Worm (Caenorhabditis elegans) whole organism, L4 larva: ENCODE measurements around the gene R05F9.9.

Experiments used
- F10B5.3 ChIP-seq: sonication (generic microtip); optimal IDR thresholded peaks from 2 replicates; lab custom pipeline; 2016; ENCODE audit warnings: mild to moderate bottlenecking, missing genetic modification characterization, missing compliant biosample characterization
- F49E8.2 ChIP-seq: sonication (generic microtip); optimal IDR thresholded peaks from 2 replicates; lab custom pipeline; 2016; ENCODE audit warnings: missing compliant biosample characterization, mild to moderate bottlenecking, missing genetic modification characterization, borderline replicate concordance
- T20F7.1 ChIP-seq: fragments of 200-800 bp; sonication (Bioruptor generic); optimal IDR thresholded peaks from 2 replicates; lab custom pipeline; 2018; ENCODE audit warnings: mild to moderate bottlenecking, missing genetic modification characterization, missing compliant biosample characterization
- T26A8.4 ChIP-seq: fragments of 200-800 bp; sonication (Bioruptor generic); IDR thresholded peaks from 2 replicates; pipeline ENCODE4 v1.3.6; 2022; ENCODE audit warnings: missing genetic modification characterization, missing compliant biosample characterization
- Y48G9A.11 ChIP-seq: fragments of 200-800 bp; sonication (Bioruptor generic); IDR thresholded peaks from 2 replicates; pipeline ENCODE4 v1.3.6; 2022; ENCODE audit warnings: missing genetic modification reagents, missing genetic modification characterization, missing compliant biosample characterization
- ZK337.2 ChIP-seq: fragments of 200-800 bp; sonication (Bioruptor generic); IDR thresholded peaks from 2 replicates; pipeline ENCODE4 v1.3.6; 2022; ENCODE audit warnings: missing genetic modification reagents, missing genetic modification characterization, missing compliant biosample characterization
- aly-2 ChIP-seq: sonication (generic microtip); optimal IDR thresholded peaks from 2 replicates; lab custom pipeline; 2018; ENCODE audit warnings: missing biosample characterization, missing genetic modification characterization
- arid-1 ChIP-seq: fragments of 200-800 bp; sonication (Bioruptor generic); conservative IDR thresholded peaks from 2 replicates; pipeline ENCODE4 v1.3.6; 2022; ENCODE audit warnings: missing genetic modification reagents, missing genetic modification characterization, missing compliant biosample characterization
- attf-4 ChIP-seq: sonication (generic microtip); optimal IDR thresholded peaks from 3 replicates; lab custom pipeline; 2017; ENCODE audit warnings: missing biosample characterization, missing genetic modification characterization
- ceh-20 ChIP-seq: fragments of 200-800 bp; sonication (Bioruptor generic); IDR thresholded peaks from 2 replicates; pipeline ENCODE4 v1.3.6; 2022; ENCODE audit warnings: missing genetic modification reagents, missing genetic modification characterization, missing compliant biosample characterization
- ceh-32 ChIP-seq: sonication (generic microtip); optimal IDR thresholded peaks from 2 replicates; lab custom pipeline; 2016; ENCODE audit warnings: mild to moderate bottlenecking, missing genetic modification characterization, missing compliant biosample characterization; ENCODE audit not compliant: poor library complexity
- ceh-44 ChIP-seq: fragments of 200-800 bp; sonication (Bioruptor generic); IDR thresholded peaks from 2 replicates; pipeline ENCODE4 v1.3.6; 2022; ENCODE audit warnings: missing genetic modification reagents, missing genetic modification characterization, missing compliant biosample characterization
- ceh-62 ChIP-seq: sonication (generic microtip); optimal IDR thresholded peaks from 2 replicates; lab custom pipeline; 2017; ENCODE audit warnings: missing biosample characterization, missing genetic modification characterization
- ceh-82 ChIP-seq: sonication (generic microtip); optimal IDR thresholded peaks from 2 replicates; lab custom pipeline; 2017; ENCODE audit warnings: missing biosample characterization, missing genetic modification characterization
- cey-2 ChIP-seq: sonication (generic microtip); optimal IDR thresholded peaks from 3 replicates; lab custom pipeline; 2017; ENCODE audit warnings: missing genetic modification characterization, mild to moderate bottlenecking, missing compliant biosample characterization, antibody characterized with exemption, borderline replicate concordance; ENCODE audit not compliant: insufficient read depth
- ctbp-1 ChIP-seq: fragments of 200-800 bp; sonication (Bioruptor generic); IDR thresholded peaks from 2 replicates; pipeline ENCODE4 v1.3.6; 2022; ENCODE audit warnings: missing genetic modification reagents, missing genetic modification characterization, missing compliant biosample characterization
- daf-16 ChIP-seq, 3 experiments: sonication (generic microtip); optimal IDR thresholded peaks; 2 replicates each; lab custom pipeline; 2016 to 2017; ENCODE audit warnings: missing genetic modification characterization in 3 of 3, missing genetic modification reagents in 3 of 3, mild to moderate bottlenecking in 2 of 3, missing compliant biosample characterization in 2 of 3, missing biosample characterization in 1 of 3, moderate library complexity in 1 of 3
- daf-8 ChIP-seq: fragments of 200-800 bp; sonication (Bioruptor generic); IDR thresholded peaks from 2 replicates; pipeline ENCODE4 v1.3.6; 2022; ENCODE audit warnings: missing genetic modification characterization, missing compliant biosample characterization
- dmd-6 ChIP-seq: fragments of 200-800 bp; sonication (Bioruptor generic); IDR thresholded peaks from 2 replicates; pipeline ENCODE4 v1.3.6; 2022; ENCODE audit warnings: missing genetic modification reagents, missing genetic modification characterization, missing compliant biosample characterization
- dmd-8 ChIP-seq: fragments of 200-800 bp; sonication (Bioruptor generic); IDR thresholded peaks from 2 replicates; pipeline ENCODE4 v1.3.6; 2022; ENCODE audit warnings: missing genetic modification characterization, missing compliant biosample characterization
- dmd-9 ChIP-seq: fragments of 200-800 bp; sonication (Bioruptor generic); IDR thresholded peaks from 2 replicates; pipeline ENCODE4 v1.3.6; 2022; ENCODE audit warnings: missing genetic modification reagents, missing genetic modification characterization, missing compliant biosample characterization
- dpl-1 ChIP-seq: fragments of 150-350 bp; optimal IDR thresholded peaks from 2 replicates; lab custom pipeline; 2014; ENCODE audit warnings: missing biosample characterization, missing genetic modification reagents, missing genetic modification characterization
- duxl-1 ChIP-seq: sonication (generic microtip); optimal IDR thresholded peaks from 2 replicates; lab custom pipeline; 2016; ENCODE audit warnings: mild to moderate bottlenecking, missing genetic modification characterization, moderate library complexity, missing compliant biosample characterization; ENCODE audit not compliant: poor library complexity
- hlh-11 ChIP-seq: fragments of 200-800 bp; sonication (Bioruptor generic); optimal IDR thresholded peaks from 2 replicates; lab custom pipeline; 2018; ENCODE audit warnings: mild to moderate bottlenecking, missing genetic modification characterization, missing compliant biosample characterization
- lin-1 ChIP-seq: fragments of 200-800 bp; sonication (Bioruptor generic); IDR thresholded peaks from 2 replicates; pipeline ENCODE4 v1.3.6; 2022; ENCODE audit warnings: missing genetic modification reagents, missing genetic modification characterization, missing compliant biosample characterization
- lin-13 ChIP-seq: fragments of 150-350 bp; optimal IDR thresholded peaks from 2 replicates; lab custom pipeline; 2014; ENCODE audit warnings: missing biosample characterization, missing genetic modification reagents, missing genetic modification characterization
- lin-15B ChIP-seq: fragments of 150-350 bp; sonication (generic microtip); optimal IDR thresholded peaks from 3 replicates; lab custom pipeline; 2014; ENCODE audit warnings: missing biosample characterization, missing genetic modification characterization
- lin-29 ChIP-seq: fragments of 200-800 bp; sonication (Bioruptor generic); IDR thresholded peaks from 2 replicates; pipeline ENCODE4 v1.3.6; 2022; ENCODE audit warnings: missing genetic modification reagents, missing genetic modification characterization, missing compliant biosample characterization
- lir-3 ChIP-seq: sonication (generic microtip); optimal IDR thresholded peaks from 2 replicates; lab custom pipeline; 2016; ENCODE audit warnings: mild to moderate bottlenecking, missing genetic modification characterization, missing compliant biosample characterization
- madf-9 ChIP-seq: fragments of 200-800 bp; sonication (Bioruptor generic); conservative IDR thresholded peaks from 2 replicates; pipeline ENCODE4 v1.3.6; 2022; ENCODE audit warnings: missing genetic modification reagents, missing genetic modification characterization, missing compliant biosample characterization
- mdl-1 ChIP-seq, 2 experiments: fragments of 150-350 bp in 1 of 2; sonication (generic microtip) in 1 of 2; optimal IDR thresholded peaks; 2 replicates each; lab custom pipeline; 2014 to 2017; ENCODE audit warnings: missing biosample characterization in 2 of 2, missing genetic modification characterization in 2 of 2
- mdt-29 ChIP-seq: fragments of 200-800 bp; sonication (Bioruptor generic); IDR thresholded peaks from 2 replicates; pipeline ENCODE4 v1.3.6; 2022; ENCODE audit warnings: missing genetic modification reagents, missing genetic modification characterization, missing compliant biosample characterization
- mxl-2 ChIP-seq: fragments of 200-800 bp; sonication (Bioruptor generic); conservative IDR thresholded peaks from 2 replicates; pipeline ENCODE4 v1.3.6; 2022; ENCODE audit warnings: missing genetic modification reagents, missing genetic modification characterization, missing compliant biosample characterization
- nhr-102 ChIP-seq: sonication (generic microtip); optimal IDR thresholded peaks from 2 replicates; lab custom pipeline; 2016; ENCODE audit warnings: mild to moderate bottlenecking, missing genetic modification characterization, moderate library complexity, missing compliant biosample characterization
- nhr-11 ChIP-seq: fragments of 150-350 bp; optimal IDR thresholded peaks from 2 replicates; lab custom pipeline; 2014; ENCODE audit warnings: missing biosample characterization, missing genetic modification characterization
- nhr-25 ChIP-seq: sonication (generic microtip); optimal IDR thresholded peaks from 2 replicates; lab custom pipeline; 2017; ENCODE audit warnings: missing genetic modification characterization, mild to moderate bottlenecking, missing compliant biosample characterization, antibody characterized with exemption, moderate library complexity, borderline replicate concordance; ENCODE audit not compliant: insufficient read depth
- nhr-42 ChIP-seq: fragments of 200-800 bp; sonication (Bioruptor generic); IDR thresholded peaks from 2 replicates; pipeline ENCODE4 v1.3.6; 2022; ENCODE audit warnings: missing genetic modification characterization, missing compliant biosample characterization
- nhr-6 ChIP-seq: fragments of 150-350 bp; optimal IDR thresholded peaks from 2 replicates; lab custom pipeline; 2014; ENCODE audit warnings: missing biosample characterization, missing genetic modification characterization
- nhr-77 ChIP-seq: fragments of 150-350 bp; optimal IDR thresholded peaks from 2 replicates; lab custom pipeline; 2014; ENCODE audit warnings: missing biosample characterization, missing genetic modification characterization
- rbr-2 ChIP-seq: sonication (generic microtip); optimal IDR thresholded peaks from 2 replicates; lab custom pipeline; 2016; ENCODE audit warnings: missing genotype, missing genetic modification characterization, missing compliant biosample characterization
- saeg-2 ChIP-seq: fragments of 200-800 bp; sonication (Bioruptor generic); IDR thresholded peaks from 2 replicates; pipeline ENCODE4 v1.3.6; 2022; ENCODE audit warnings: missing genetic modification reagents, missing genetic modification characterization, missing compliant biosample characterization
- sdz-12 ChIP-seq: fragments of 200-800 bp; sonication (Bioruptor generic); optimal IDR thresholded peaks from 2 replicates; lab custom pipeline; 2018; ENCODE audit warnings: mild to moderate bottlenecking, missing genetic modification characterization, missing compliant biosample characterization
- snpc-1.2 ChIP-seq: fragments of 200-800 bp; sonication (Bioruptor generic); IDR thresholded peaks from 2 replicates; pipeline ENCODE4 v1.3.6; 2022; ENCODE audit warnings: missing genetic modification reagents, missing genetic modification characterization, missing compliant biosample characterization
- spr-1 ChIP-seq: sonication (generic microtip); optimal IDR thresholded peaks from 2 replicates; lab custom pipeline; 2016; ENCODE audit warnings: mild to moderate bottlenecking, missing genetic modification characterization, missing compliant biosample characterization
- tra-1 ChIP-seq: fragments of 200-800 bp; sonication (Bioruptor generic); IDR thresholded peaks from 2 replicates; pipeline ENCODE4 v1.3.6; 2022; ENCODE audit warnings: missing genetic modification reagents, missing genetic modification characterization, missing compliant biosample characterization
- unc-130 ChIP-seq: sonication (generic microtip); optimal IDR thresholded peaks from 2 replicates; lab custom pipeline; 2016; ENCODE audit warnings: missing genetic modification reagents, missing genetic modification characterization, missing compliant biosample characterization
- unc-39 ChIP-seq: sonication (generic microtip); optimal IDR thresholded peaks from 2 replicates; lab custom pipeline; 2017; ENCODE audit warnings: missing biosample characterization, missing genetic modification characterization
- vab-7 ChIP-seq: fragments of 200-800 bp; sonication (Bioruptor generic); IDR thresholded peaks from 2 replicates; pipeline ENCODE4 v1.3.6; 2022; ENCODE audit warnings: missing genetic modification reagents, missing genetic modification characterization, missing compliant biosample characterization
- zfp-2 ChIP-seq: sonication (generic microtip); optimal IDR thresholded peaks from 2 replicates; lab custom pipeline; 2016; ENCODE audit warnings: mild to moderate bottlenecking, missing genetic modification characterization, missing compliant biosample characterization

The R05F9.9 gene

DNA sequence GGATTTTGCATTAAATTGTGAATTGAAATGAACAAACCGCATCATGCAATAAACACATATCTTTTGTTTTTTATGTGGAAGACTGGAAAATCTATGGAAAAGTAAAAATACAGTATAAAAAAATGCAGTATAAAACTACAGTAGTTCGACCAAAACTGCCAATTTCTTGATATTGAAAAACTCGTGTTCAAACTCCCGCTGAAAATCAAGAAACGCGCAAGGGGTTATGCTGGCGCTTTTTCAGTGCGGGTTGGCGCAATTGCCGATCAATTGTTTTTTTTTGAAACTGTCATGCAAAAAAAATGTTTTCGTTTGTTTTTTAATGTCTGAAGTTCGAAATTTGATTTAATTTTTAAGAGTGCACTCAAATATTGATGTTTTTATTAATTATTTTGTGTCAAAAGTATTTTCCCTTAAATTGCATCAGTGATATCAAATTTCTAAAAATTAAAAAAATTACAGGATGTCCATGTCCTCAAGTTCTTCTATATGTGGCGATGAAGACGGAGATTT, 50.2 kb downstream of the R05F9.9 start, which contains the start of gene dnj-9:
Gene dnj-9, plus strand, starts transcription at position 463 of the 513 bp plus-strand sequence.
- peak; percentile 88 for TF ChIP-seq nhr-25 (tag; lab: Kevin White, UChicago)
- peak; percentile 56; the same call in 1 of the 2 replicates for TF ChIP-seq ZK337.2 (GFP tag; lab: Robert Waterston, UW)
- peak; percentile 72 for TF ChIP-seq Y48G9A.11 (GFP tag; lab: Robert Waterston, UW)
- TF ChIP-seq mdt-29 (GFP tag; lab: Robert Waterston, UW), result peak; percentile 79; the same call in 1 of the 2 replicates
- peak; percentile 93 for TF ChIP-seq nhr-6 (tag; lab: Kevin White, UChicago)
- TF ChIP-seq unc-39 (tag; lab: Kevin White, UChicago), result no peak
- TF ChIP-seq F10B5.3 (tag; lab: Kevin White, UChicago), result peak; percentile 93
- TF ChIP-seq ceh-20 (GFP tag; lab: Robert Waterston, UW), result peak; percentile 90
- TF ChIP-seq duxl-1, result peak; percentile 92
- no peak for TF ChIP-seq sdz-12 (GFP tag; lab: Kevin White, UChicago)
- no peak for TF ChIP-seq aly-2 (tag; lab: Kevin White, UChicago)
- TF ChIP-seq nhr-77 (tag; lab: Kevin White, UChicago), result peak; percentile 93
- no peak for TF ChIP-seq cey-2 (tag; lab: Kevin White, UChicago)
- TF ChIP-seq tra-1, result peak; percentile 86; the same call in 1 of the 2 replicates
- TF ChIP-seq F49E8.2 (tag; lab: Kevin White, UChicago), result peak; percentile 89
- peak; percentile 87 for TF ChIP-seq lin-29 (GFP tag; lab: Robert Waterston, UW)
- no peak for TF ChIP-seq ceh-62 (tag; lab: Kevin White, UChicago)
- 0 out of 2 replicates have a peak, but pooled peaks have one; percentile 20 for TF ChIP-seq ceh-44 (GFP tag; lab: Robert Waterston, UW)
- TF ChIP-seq nhr-102, result peak; percentile 97
- peak; percentile 73; the same call in 1 of the 2 replicates for TF ChIP-seq snpc-1.2
- TF ChIP-seq arid-1 (GFP tag; lab: Robert Waterston, UW), result peak; percentile 83
- TF ChIP-seq nhr-11 (tag; lab: Kevin White, UChicago), result peak; percentile 84
- peak; percentile 65 for TF ChIP-seq zfp-2 (tag; lab: Kevin White, UChicago)
- TF ChIP-seq vab-7 (GFP tag; lab: Robert Waterston, UW), result no peak
- no peak for TF ChIP-seq ceh-82 (tag; lab: Kevin White, UChicago)
- peak; percentile 50 for TF ChIP-seq lin-15B (tag; lab: Kevin White, UChicago)
- peak; percentile 81 for TF ChIP-seq lin-13 (GFP tag; lab: Kevin White, UChicago)
- peak; percentile 63 for TF ChIP-seq madf-9 (GFP tag; lab: Robert Waterston, UW)
- peak; percentile 94 for TF ChIP-seq spr-1 (tag; lab: Kevin White, UChicago)
- TF ChIP-seq T20F7.1 (GFP tag; lab: Kevin White, UChicago), result peak; percentile 88
- TF ChIP-seq saeg-2 (GFP tag; lab: Robert Waterston, UW), result peak; percentile 91
- TF ChIP-seq T26A8.4 (GFP tag; lab: Robert Waterston, UW), result peak; percentile 95
- peak; percentile 94 for TF ChIP-seq rbr-2
- TF ChIP-seq attf-4 (tag; lab: Kevin White, UChicago), result no peak
- peak; percentile 88 for TF ChIP-seq ctbp-1
- TF ChIP-seq daf-16 (GFP tag; optimal IDR thresholded peaks at IDR 0.05; lab: Kevin White, UChicago), result peak; percentile 38 to 85
- TF ChIP-seq daf-16 (tag; optimal IDR thresholded peaks at IDR 0.05; lab: Kevin White, UChicago), result peak; percentile 79
- peak; percentile 94 for TF ChIP-seq dmd-6 (GFP tag; lab: Robert Waterston, UW)
- TF ChIP-seq dmd-8 (GFP tag; lab: Robert Waterston, UW), result no peak
- peak; percentile 52 for TF ChIP-seq unc-130 (GFP tag; lab: Kevin White, UChicago)
- peak in 1 of 2 experiments; percentile 51 for TF ChIP-seq mdl-1 (tag; optimal IDR thresholded peaks at IDR 0.05; lab: Kevin White, UChicago)
- peak; percentile 90 for TF ChIP-seq dmd-9
- TF ChIP-seq nhr-42 (GFP tag; lab: Robert Waterston, UW), result peak; percentile 82
- TF ChIP-seq lir-3 (tag; lab: Kevin White, UChicago), result peak; percentile 18
- no peak for TF ChIP-seq daf-8 (GFP tag; lab: Robert Waterston, UW)
- TF ChIP-seq hlh-11 (tag; lab: Kevin White, UChicago), result peak; percentile 92
- TF ChIP-seq ceh-32 (tag; lab: Kevin White, UChicago), result peak; percentile 62
- TF ChIP-seq lin-1, result peak; percentile 89
- TF ChIP-seq dpl-1 (GFP tag; lab: Kevin White, UChicago), result peak; percentile 100
- TF ChIP-seq mxl-2 (GFP tag; lab: Robert Waterston, UW), result peak; percentile 80
